Worm (Caenorhabditis elegans): ENCODE results near the gene idpb-1.
A peak's percentile ranks its signal among the peaks of the same experiment; 100 is the strongest.

The idpb-1 gene

DNA sequence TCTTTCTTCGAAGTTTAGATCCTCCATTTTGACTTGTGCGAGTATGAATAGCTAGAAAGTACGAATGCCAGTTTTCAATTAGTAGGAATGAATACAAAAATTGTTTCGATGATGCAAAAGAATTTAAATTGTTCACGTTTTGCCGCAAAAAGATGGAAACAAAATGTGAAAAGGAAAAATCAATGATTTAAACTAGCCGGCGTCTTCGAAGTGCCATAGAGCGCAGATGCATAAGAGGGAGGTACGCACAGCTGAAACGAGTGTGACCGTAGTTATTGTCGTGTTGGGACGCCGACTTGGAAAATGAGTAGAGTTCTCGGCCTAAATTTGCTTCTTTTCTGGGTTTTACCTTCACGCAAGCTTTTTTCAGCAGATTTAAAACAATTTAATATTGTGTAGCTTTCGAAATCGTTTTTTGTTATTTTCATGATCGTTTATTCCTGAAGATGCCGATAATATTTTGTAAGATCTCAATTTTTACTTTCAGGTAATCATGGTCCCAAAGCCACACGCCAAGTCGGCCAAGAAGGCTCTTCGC, 46.6 kb upstream of the idpb-1 start, which contains the start of the genes ify-1 and rpl-22 (continued):
- no peak for TF ChIP-seq lim-7 (GFP tag; IDR thresholded peaks at IDR 0.05)
- TF ChIP-seq dmd-8 (GFP tag; IDR thresholded peaks at IDR 0.05) = peak; percentile 20; the same call in 1 of the 2 replicates
- TF ChIP-seq sdz-12 (GFP tag; optimal IDR thresholded peaks at IDR 0.05) = no peak
- TF ChIP-seq nhr-111 (GFP tag; optimal IDR thresholded peaks at IDR 0.05) = no peak
- peak; percentile 86 for TF ChIP-seq hmg-1.1 (GFP tag; IDR thresholded peaks at IDR 0.05)
- TF ChIP-seq attf-4 (tag; optimal IDR thresholded peaks at IDR 0.05) = no peak
- peak; percentile 57 for TF ChIP-seq zfp-2 (tag; optimal IDR thresholded peaks at IDR 0.05)
- TF ChIP-seq rbr-2 (tag; optimal IDR thresholded peaks at IDR 0.05) = peak; percentile 87
- no peak for TF ChIP-seq ztf-11 (tag; optimal IDR thresholded peaks at IDR 0.05)
- no peak for TF ChIP-seq zip-11 (GFP tag; IDR thresholded peaks at IDR 0.05)
- no peak for TF ChIP-seq R02D3.7 (tag; optimal IDR thresholded peaks at IDR 0.05)
- TF ChIP-seq lsy-2 (tag; optimal IDR thresholded peaks at IDR 0.05) = peak; percentile 97 to 99
- TF ChIP-seq snpc-4 (tag; optimal IDR thresholded peaks at IDR 0.05) = peak; percentile 51
- TF ChIP-seq tag-97 (GFP tag; IDR thresholded peaks at IDR 0.05) = no peak
- TF ChIP-seq nhr-42 (GFP tag; IDR thresholded peaks at IDR 0.05) = no peak
- peak; percentile 91 for TF ChIP-seq fkh-10 (GFP tag; optimal IDR thresholded peaks at IDR 0.05)
- TF ChIP-seq Y5F2A.4 (GFP tag; optimal IDR thresholded peaks at IDR 0.05) = no peak
- 0 out of 2 replicates have a peak, but pooled peaks have one; percentile 42 for TF ChIP-seq egl-43 (GFP tag; IDR thresholded peaks at IDR 0.05)
- peak; percentile 96 for TF ChIP-seq nhr-77 (tag; optimal IDR thresholded peaks at IDR 0.05)
- peak; percentile 80 for TF ChIP-seq nhr-28 (tag; optimal IDR thresholded peaks at IDR 0.05)
- peak; percentile 49 for TF ChIP-seq dmd-6 (GFP tag; IDR thresholded peaks at IDR 0.05)
- no peak for TF ChIP-seq unc-39 (tag; optimal IDR thresholded peaks at IDR 0.05)
- peak; percentile 36 for TF ChIP-seq nhr-10 (tag; optimal IDR thresholded peaks at IDR 0.05)
- peak; percentile 100 for TF ChIP-seq D1046.2 (GFP tag; IDR thresholded peaks at IDR 0.05)
- peak; percentile 89 for TF ChIP-seq hlh-11 (tag; optimal IDR thresholded peaks at IDR 0.05)
- no peak for TF ChIP-seq cey-2 (tag; optimal IDR thresholded peaks at IDR 0.05; ENCODE audit: borderline replicate concordance, insufficient read depth)
- no peak for TF ChIP-seq daf-12 (tag; optimal IDR thresholded peaks at IDR 0.05)
- TF ChIP-seq unc-130 (GFP tag; optimal IDR thresholded peaks at IDR 0.05) = peak; percentile 81
- no peak for TF ChIP-seq F26F4.8 (GFP tag; conservative IDR thresholded peaks at IDR 0.05)
- peak in 1 of 2 experiments; percentile 16 for TF ChIP-seq ZK546.5 (tag; optimal IDR thresholded peaks at IDR 0.05)
- no peak for TF ChIP-seq nhr-76 (tag; optimal IDR thresholded peaks at IDR 0.05)
- TF ChIP-seq Y75B8A.6 (GFP tag; IDR thresholded peaks at IDR 0.05) = 0 out of 2 replicates have a peak, but pooled peaks have one; percentile 36
- TF ChIP-seq ama-1 (optimal IDR thresholded peaks at IDR 0.05) = peak; percentile 75
- peak; percentile 50; the same call in 1 of the 2 replicates for TF ChIP-seq zfp-3 (GFP tag; conservative IDR thresholded peaks at IDR 0.05)
- TF ChIP-seq mxl-2 (GFP tag; conservative IDR thresholded peaks at IDR 0.05) = no peak
- TF ChIP-seq jun-1 (tag; optimal IDR thresholded peaks at IDR 0.05) = peak; percentile 69
- no peak for TF ChIP-seq nhr-237 (tag; optimal IDR thresholded peaks at IDR 0.05)
- TF ChIP-seq F10B5.3 (tag; optimal IDR thresholded peaks at IDR 0.05) = peak; percentile 43
- TF ChIP-seq nhr-48 (tag; optimal IDR thresholded peaks at IDR 0.05) = peak; percentile 43
- TF ChIP-seq lin-1 (GFP tag; IDR thresholded peaks at IDR 0.05) = no peak
- peak in 1 of 2 experiments; percentile 38 for TF ChIP-seq daf-16 (GFP tag; optimal IDR thresholded peaks at IDR 0.05)
- peak; percentile 84 for TF ChIP-seq daf-16 (tag; optimal IDR thresholded peaks at IDR 0.05)
- TF ChIP-seq T26A8.4 (GFP tag; IDR thresholded peaks at IDR 0.05) = peak; percentile 86
- TF ChIP-seq zag-1 (tag; optimal IDR thresholded peaks at IDR 0.05) = peak; percentile 42
- no peak for TF ChIP-seq F44E2.7 (GFP tag; IDR thresholded peaks at IDR 0.05)
- TF ChIP-seq snpc-1.2 (GFP tag; IDR thresholded peaks at IDR 0.05) = peak; percentile 66; the same call in 1 of the 2 replicates
- TF ChIP-seq daf-19 (GFP tag; conservative IDR thresholded peaks at IDR 0.05) = no peak
- TF ChIP-seq ceh-62 (tag; optimal IDR thresholded peaks at IDR 0.05) = no peak
- peak; percentile 14 for TF ChIP-seq pqm-1 (tag; optimal IDR thresholded peaks at IDR 0.05)
- TF ChIP-seq mxl-3 (GFP tag; optimal IDR thresholded peaks at IDR 0.05) = peak; percentile 61
- peak; percentile 63; the same call in 1 of the 2 replicates for TF ChIP-seq pha-4 (GFP tag; IDR thresholded peaks at IDR 0.05)
- TF ChIP-seq pha-4 (tag; optimal IDR thresholded peaks at IDR 0.05) = peak; percentile 97
- no peak for TF ChIP-seq ZK337.2 (GFP tag; IDR thresholded peaks at IDR 0.05)
